Fruit fly (Drosophila melanogaster): ENCODE measurements around the gene CG8132.

Gene CG8132

DNA sequence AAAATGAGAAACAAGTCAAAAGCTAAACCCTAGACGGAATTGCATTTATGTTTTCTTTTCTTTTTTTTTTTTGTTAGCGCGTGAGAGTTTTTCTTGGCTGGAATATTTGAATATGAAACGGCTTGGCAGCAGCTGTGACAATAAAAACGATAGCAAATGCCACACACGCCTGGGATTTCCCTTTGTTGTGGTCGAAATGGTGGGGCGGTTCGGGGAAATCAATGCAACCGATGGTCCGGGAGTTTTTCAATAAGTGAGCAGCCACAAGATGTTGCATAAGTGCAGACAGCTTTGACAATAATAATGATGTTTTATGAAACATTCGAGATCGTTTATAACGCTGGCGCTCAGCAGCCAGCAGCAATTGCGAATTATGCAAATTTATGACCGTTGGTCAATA lies 24.5 kb upstream of the CG8132 start:
- TF ChIP-seq CG10431 (GFP tag; optimal IDR thresholded peaks at IDR 0.05), result no peak
- no peak for TF ChIP-seq Awh (GFP tag; IDR thresholded peaks at IDR 0.05)
- TF ChIP-seq CG7556 (GFP tag; optimal IDR thresholded peaks at IDR 0.05), result no peak
- TF ChIP-seq Hmx (GFP tag; optimal IDR thresholded peaks at IDR 0.05), result no peak
- TF ChIP-seq CG16815 (GFP tag; optimal IDR thresholded peaks at IDR 0.05), result no peak
- TF ChIP-seq lmd (GFP tag; IDR thresholded peaks at IDR 0.05), result no peak
- TF ChIP-seq onecut (GFP tag; IDR thresholded peaks at IDR 0.05), result no peak
- TF ChIP-seq gt (GFP tag; IDR thresholded peaks at IDR 0.05), result no peak
- TF ChIP-seq usp (GFP tag; optimal IDR thresholded peaks at IDR 0.05), result no peak
- no peak for TF ChIP-seq exex (tag; optimal IDR thresholded peaks at IDR 0.05)
- TF ChIP-seq sens-2 (GFP tag; IDR thresholded peaks at IDR 0.05), result no peak
- TF ChIP-seq CG7928 (GFP tag; optimal IDR thresholded peaks at IDR 0.05), result no peak
- no peak for TF ChIP-seq CG4854 (GFP tag; optimal IDR thresholded peaks at IDR 0.05)
- no peak for TF ChIP-seq Deaf1 (tag; optimal IDR thresholded peaks at IDR 0.05)
- TF ChIP-seq CG3065 (GFP tag; optimal IDR thresholded peaks at IDR 0.05), result no peak
- no peak for TF ChIP-seq Neu2 (GFP tag; optimal IDR thresholded peaks at IDR 0.05; ENCODE audit: borderline replicate concordance)
- TF ChIP-seq hkb (optimal IDR thresholded peaks at IDR 0.05), result peak; percentile 11
- TF ChIP-seq hkb (GFP tag; IDR thresholded peaks at IDR 0.05), result no peak
- TF ChIP-seq Ada2b (GFP tag; IDR thresholded peaks at IDR 0.05), result no peak
- no peak for TF ChIP-seq zfh1 (GFP tag; IDR thresholded peaks at IDR 0.05)
- TF ChIP-seq CG18599 (GFP tag; optimal IDR thresholded peaks at IDR 0.05), result no peak
- no peak for TF ChIP-seq CG17361 (GFP tag; IDR thresholded peaks at IDR 0.05)
- TF ChIP-seq prd (optimal IDR thresholded peaks at IDR 0.05), result no peak
- TF ChIP-seq prd (GFP tag; IDR thresholded peaks at IDR 0.05), result no peak
- peak in 1 of 2 experiments; percentile 56 for TF ChIP-seq Pdp1 (GFP tag; optimal IDR thresholded peaks at IDR 0.05)
- no peak for TF ChIP-seq sqz (GFP tag; optimal IDR thresholded peaks at IDR 0.05)
- no peak for TF ChIP-seq Myb (GFP tag; optimal IDR thresholded peaks at IDR 0.05)
- no peak for TF ChIP-seq CG10209 (GFP tag; optimal IDR thresholded peaks at IDR 0.05)
- TF ChIP-seq dmrt99B (tag; optimal IDR thresholded peaks at IDR 0.05), result no peak
- TF ChIP-seq vvl (GFP tag; IDR thresholded peaks at IDR 0.05), result peak; percentile 61; the same call in 1 of the 2 replicates
- peak; percentile 66 for TF ChIP-seq run (tag; optimal IDR thresholded peaks at IDR 0.05)
- TF ChIP-seq oc (tag; optimal IDR thresholded peaks at IDR 0.05), result peak; percentile 46
- TF ChIP-seq CG7372 (GFP tag; IDR thresholded peaks at IDR 0.05), result no peak

DNA sequence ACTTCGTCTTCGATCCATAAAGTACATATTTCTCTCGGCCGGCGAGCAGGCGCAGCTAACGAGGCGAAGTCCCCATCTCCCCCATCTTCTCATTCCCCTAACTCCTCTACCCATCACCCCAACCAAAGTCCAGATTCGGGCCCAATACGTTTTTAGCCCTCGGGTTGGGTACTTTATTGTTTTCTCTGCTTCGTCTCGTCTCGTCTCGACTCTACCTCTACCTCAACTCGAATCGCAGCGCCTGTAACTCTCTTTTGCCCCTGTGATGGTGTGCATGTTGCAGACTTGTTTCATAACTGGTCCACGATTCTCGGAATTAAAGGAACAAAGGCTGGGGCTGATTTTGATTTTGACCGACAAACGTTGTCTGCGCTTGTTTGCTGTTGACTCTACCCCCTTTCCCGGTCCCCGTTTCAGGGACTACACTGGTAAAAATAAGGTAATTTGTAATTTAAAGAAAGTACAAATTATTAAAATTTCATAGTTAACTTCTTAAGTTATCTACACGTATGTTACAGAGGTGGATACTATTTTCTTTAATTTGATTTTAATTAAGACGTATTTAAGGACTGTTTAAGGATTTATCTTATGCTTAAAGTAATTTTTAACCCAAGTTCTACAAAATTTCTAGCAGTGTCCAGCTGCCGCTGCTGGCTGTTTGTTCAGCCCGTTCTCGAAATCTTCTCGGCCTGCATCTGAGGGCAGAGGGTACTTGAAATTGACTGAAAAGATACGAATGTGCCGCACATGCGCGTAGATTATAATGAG lies 22.5 kb upstream of the CG8132 start:
- peak; percentile 35; the same call in 1 of the 2 replicates for TF ChIP-seq stc (GFP tag; IDR thresholded peaks at IDR 0.05)
- TF ChIP-seq row (GFP tag; IDR thresholded peaks at IDR 0.05), result peak; percentile 68
- peak; percentile 34 for TF ChIP-seq bcd (GFP tag; optimal IDR thresholded peaks at IDR 0.05)
- TF ChIP-seq Dek (tag; optimal IDR thresholded peaks at IDR 0.05), result no peak
- TF ChIP-seq ems (GFP tag; optimal IDR thresholded peaks at IDR 0.05), result no peak
- no peak for TF ChIP-seq CG3838 (GFP tag; optimal IDR thresholded peaks at IDR 0.05)
- TF ChIP-seq Xrp1 (GFP tag; IDR thresholded peaks at IDR 0.05), result peak; percentile 91
- TF ChIP-seq CG6683 (GFP tag; optimal IDR thresholded peaks at IDR 0.05), result no peak
- no peak for TF ChIP-seq Bteb2 (GFP tag; optimal IDR thresholded peaks at IDR 0.05)
- TF ChIP-seq CG13624 (GFP tag; optimal IDR thresholded peaks at IDR 0.05), result peak; percentile 7
- peak; percentile 61 for TF ChIP-seq CG6689 (GFP tag; IDR thresholded peaks at IDR 0.05)
- TF ChIP-seq CG6254 (GFP tag; optimal IDR thresholded peaks at IDR 0.05), result peak; percentile 72
- 0 out of 3 replicates have a peak, but pooled peaks have one; percentile 30 for TF ChIP-seq CG11695 (GFP tag; IDR thresholded peaks at IDR 0.05)
- peak; percentile 9 for TF ChIP-seq CG10462 (GFP tag; optimal IDR thresholded peaks at IDR 0.05)
- TF ChIP-seq psq (GFP tag; optimal IDR thresholded peaks at IDR 0.05), result peak; percentile 15
- peak; percentile 36 for TF ChIP-seq sisA (GFP tag; IDR thresholded peaks at IDR 0.05)
- peak; percentile 78 for TF ChIP-seq CG7556 (GFP tag; optimal IDR thresholded peaks at IDR 0.05)
- TF ChIP-seq CG4328 (GFP tag; optimal IDR thresholded peaks at IDR 0.05), result peak; percentile 35
- TF ChIP-seq CG12104 (GFP tag; optimal IDR thresholded peaks at IDR 0.05), result peak; percentile 27
- no peak for TF ChIP-seq CHES-1-like (GFP tag; optimal IDR thresholded peaks at IDR 0.05)
- no peak for TF ChIP-seq lmd (GFP tag; IDR thresholded peaks at IDR 0.05)
